Fruit fly (Drosophila melanogaster) whole organism, adult: Measurements from ENCODE around the gene CG1792.

Source experiments
- CG5204 ChIP-seq: fragments of 200-800 bp; sonication (Bioruptor generic); optimal IDR thresholded peaks from 2 replicates; lab custom pipeline; 2016; ENCODE audit warnings: missing biosample characterization, missing genetic modification characterization
- Mnt ChIP-seq: fragments of 200-800 bp; sonication (Bioruptor generic); optimal IDR thresholded peaks from 2 replicates; lab custom pipeline; 2016; ENCODE audit warnings: missing biosample characterization, mild to moderate bottlenecking, missing genetic modification characterization
- tj ChIP-seq: fragments of 200-800 bp; sonication (Bioruptor generic); optimal IDR thresholded peaks from 3 replicates; lab custom pipeline; 2017; ENCODE audit warnings: missing biosample characterization, mild to moderate bottlenecking, missing genetic modification characterization, moderate library complexity

DNA sequence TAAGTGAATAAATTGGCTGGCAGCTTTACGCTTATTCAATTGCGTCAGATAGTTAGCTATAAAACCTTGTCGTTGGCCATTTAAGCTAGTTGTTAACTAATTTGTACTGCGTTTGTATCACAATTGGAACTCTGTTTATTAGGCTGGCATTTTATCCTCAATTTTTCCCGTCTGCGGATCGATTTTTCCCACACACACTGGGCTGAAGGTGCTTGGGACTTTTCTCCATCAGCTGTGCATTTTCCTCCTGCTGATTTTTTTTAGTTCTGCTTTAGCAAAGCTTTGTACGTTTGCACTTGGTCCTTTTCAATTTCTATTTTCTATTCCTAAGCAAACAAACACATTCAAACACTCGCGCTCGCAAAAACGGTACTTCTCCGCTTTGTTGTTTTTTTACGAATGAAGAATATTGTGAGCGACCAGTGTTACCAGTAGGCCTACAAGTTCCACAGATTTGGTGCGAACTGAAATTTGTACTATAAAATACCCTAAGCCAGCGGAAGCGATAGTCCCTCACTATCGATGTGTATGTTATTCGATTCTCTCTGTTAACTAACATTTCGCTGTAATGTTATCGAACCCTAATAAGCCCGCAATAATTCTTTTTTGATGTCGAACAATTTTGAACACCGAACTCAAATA is 6.6 kb upstream of the CG1792 start:
- TF ChIP-seq Mnt (peak; percentile 68), CG5204 (GFP tag; lab: Kevin White, UChicago) (no peak), tj (GFP tag; lab: Kevin White, UChicago) (no peak)
